Worm (Caenorhabditis elegans) whole organism, L4 larva: Measurements from ENCODE around the gene M03E7.1.

ENCODE experiments used
- D1046.2 ChIP-seq: fragments of 200-800 bp; sonication (Bioruptor generic); IDR thresholded peaks from 2 replicates; pipeline ENCODE4 v1.3.6; 2022; ENCODE audit warnings: missing genetic modification characterization, missing compliant biosample characterization
- F26F4.8 ChIP-seq: fragments of 200-800 bp; sonication (Bioruptor generic); conservative IDR thresholded peaks from 2 replicates; pipeline ENCODE4 v1.3.6; 2022; ENCODE audit warnings: missing genetic modification characterization, missing compliant biosample characterization
- F49E8.2 ChIP-seq: sonication (generic microtip); optimal IDR thresholded peaks from 2 replicates; lab custom pipeline; 2016; ENCODE audit warnings: missing compliant biosample characterization, mild to moderate bottlenecking, missing genetic modification characterization, borderline replicate concordance
- T26A8.4 ChIP-seq: fragments of 200-800 bp; sonication (Bioruptor generic); IDR thresholded peaks from 2 replicates; pipeline ENCODE4 v1.3.6; 2022; ENCODE audit warnings: missing genetic modification characterization, missing compliant biosample characterization
- Y48G9A.11 ChIP-seq: fragments of 200-800 bp; sonication (Bioruptor generic); IDR thresholded peaks from 2 replicates; pipeline ENCODE4 v1.3.6; 2022; ENCODE audit warnings: missing genetic modification reagents, missing genetic modification characterization, missing compliant biosample characterization
- Y75B8A.6 ChIP-seq: fragments of 200-800 bp; sonication (Bioruptor generic); IDR thresholded peaks from 2 replicates; pipeline ENCODE4 v1.3.6; 2022; ENCODE audit warnings: missing genetic modification reagents, missing genetic modification characterization, missing compliant biosample characterization
- ZK337.2 ChIP-seq: fragments of 200-800 bp; sonication (Bioruptor generic); IDR thresholded peaks from 2 replicates; pipeline ENCODE4 v1.3.6; 2022; ENCODE audit warnings: missing genetic modification reagents, missing genetic modification characterization, missing compliant biosample characterization
- ZK546.5 ChIP-seq, 2 experiments: sonication (generic microtip); optimal IDR thresholded peaks; 2 replicates each; lab custom pipeline; 2017; ENCODE audit warnings: missing biosample characterization in 2 of 2, missing genetic modification characterization in 2 of 2
- aly-2 ChIP-seq: sonication (generic microtip); optimal IDR thresholded peaks from 2 replicates; lab custom pipeline; 2018; ENCODE audit warnings: missing biosample characterization, missing genetic modification characterization
- ama-1 ChIP-seq: fragments of 150-350 bp; optimal IDR thresholded peaks from 2 replicates; lab custom pipeline; 2014; ENCODE audit warnings: inconsistent platforms, mixed read lengths
- ceh-32 ChIP-seq: sonication (generic microtip); optimal IDR thresholded peaks from 2 replicates; lab custom pipeline; 2016; ENCODE audit warnings: mild to moderate bottlenecking, missing genetic modification characterization, missing compliant biosample characterization; ENCODE audit not compliant: poor library complexity
- ceh-82 ChIP-seq: sonication (generic microtip); optimal IDR thresholded peaks from 2 replicates; lab custom pipeline; 2017; ENCODE audit warnings: missing biosample characterization, missing genetic modification characterization
- ces-1 ChIP-seq: fragments of 150-350 bp; sonication (generic microtip); optimal IDR thresholded peaks from 4 replicates; lab custom pipeline; 2014; ENCODE audit warnings: missing biosample characterization, missing genetic modification reagents, missing genetic modification characterization
- daf-16 ChIP-seq, 3 experiments: sonication (generic microtip); optimal IDR thresholded peaks; 2 replicates each; lab custom pipeline; 2016 to 2017; ENCODE audit warnings: missing genetic modification characterization in 3 of 3, missing genetic modification reagents in 3 of 3, mild to moderate bottlenecking in 2 of 3, missing compliant biosample characterization in 2 of 3, missing biosample characterization in 1 of 3, moderate library complexity in 1 of 3
- daf-19 ChIP-seq: fragments of 200-800 bp; sonication (Bioruptor generic); conservative IDR thresholded peaks from 2 replicates; pipeline ENCODE4 v1.3.6; 2022; ENCODE audit warnings: missing genetic modification characterization, missing compliant biosample characterization
- dmd-9 ChIP-seq: fragments of 200-800 bp; sonication (Bioruptor generic); IDR thresholded peaks from 2 replicates; pipeline ENCODE4 v1.3.6; 2022; ENCODE audit warnings: missing genetic modification reagents, missing genetic modification characterization, missing compliant biosample characterization
- duxl-1 ChIP-seq: sonication (generic microtip); optimal IDR thresholded peaks from 2 replicates; lab custom pipeline; 2016; ENCODE audit warnings: mild to moderate bottlenecking, missing genetic modification characterization, moderate library complexity, missing compliant biosample characterization; ENCODE audit not compliant: poor library complexity
- dve-1 ChIP-seq: sonication (generic microtip); optimal IDR thresholded peaks from 2 replicates; lab custom pipeline; 2017; ENCODE audit warnings: antibody characterized with exemption, mild to moderate bottlenecking, missing genetic modification characterization, missing compliant biosample characterization; ENCODE audit not compliant: insufficient read depth
- egl-43 ChIP-seq: fragments of 200-800 bp; sonication (Bioruptor generic); IDR thresholded peaks from 2 replicates; pipeline ENCODE4 v1.3.6; 2022; ENCODE audit warnings: missing genetic modification reagents, missing genetic modification characterization, missing compliant biosample characterization
- gei-8 ChIP-seq: fragments of 200-800 bp; sonication (Bioruptor generic); optimal IDR thresholded peaks from 2 replicates; lab custom pipeline; 2018; ENCODE audit warnings: mild to moderate bottlenecking, missing genetic modification characterization, missing compliant biosample characterization
- lim-7 ChIP-seq: fragments of 200-800 bp; sonication (Bioruptor generic); IDR thresholded peaks from 2 replicates; pipeline ENCODE4 v1.3.6; 2022; ENCODE audit warnings: missing genetic modification characterization, missing compliant biosample characterization
- lin-1 ChIP-seq: fragments of 200-800 bp; sonication (Bioruptor generic); IDR thresholded peaks from 2 replicates; pipeline ENCODE4 v1.3.6; 2022; ENCODE audit warnings: missing genetic modification reagents, missing genetic modification characterization, missing compliant biosample characterization
- madf-5 ChIP-seq, 2 experiments: fragments of 200-800 bp; sonication (Bioruptor generic); IDR thresholded peaks; 2 replicates each; pipeline ENCODE4 v1.3.6; 2022; ENCODE audit warnings: missing compliant biosample characterization in 2 of 2, missing genetic modification characterization in 2 of 2
- mdt-29 ChIP-seq: fragments of 200-800 bp; sonication (Bioruptor generic); IDR thresholded peaks from 2 replicates; pipeline ENCODE4 v1.3.6; 2022; ENCODE audit warnings: missing genetic modification reagents, missing genetic modification characterization, missing compliant biosample characterization
- mep-1 ChIP-seq: fragments of 150-350 bp; sonication (generic microtip); optimal IDR thresholded peaks from 3 replicates; lab custom pipeline; 2014; ENCODE audit warnings: missing biosample characterization, missing genetic modification characterization
- mxl-2 ChIP-seq: fragments of 200-800 bp; sonication (Bioruptor generic); conservative IDR thresholded peaks from 2 replicates; pipeline ENCODE4 v1.3.6; 2022; ENCODE audit warnings: missing genetic modification reagents, missing genetic modification characterization, missing compliant biosample characterization
- nhr-10 ChIP-seq: fragments of 150-350 bp; optimal IDR thresholded peaks from 2 replicates; lab custom pipeline; 2014; ENCODE audit warnings: missing biosample characterization, missing genetic modification characterization
- nhr-102 ChIP-seq: sonication (generic microtip); optimal IDR thresholded peaks from 2 replicates; lab custom pipeline; 2016; ENCODE audit warnings: mild to moderate bottlenecking, missing genetic modification characterization, moderate library complexity, missing compliant biosample characterization
- nhr-11 ChIP-seq: fragments of 150-350 bp; optimal IDR thresholded peaks from 2 replicates; lab custom pipeline; 2014; ENCODE audit warnings: missing biosample characterization, missing genetic modification characterization
- nhr-237 ChIP-seq: sonication (generic microtip); optimal IDR thresholded peaks from 2 replicates; lab custom pipeline; 2017; ENCODE audit warnings: missing biosample characterization, missing genetic modification characterization
- nhr-25 ChIP-seq: sonication (generic microtip); optimal IDR thresholded peaks from 2 replicates; lab custom pipeline; 2017; ENCODE audit warnings: missing genetic modification characterization, mild to moderate bottlenecking, missing compliant biosample characterization, antibody characterized with exemption, moderate library complexity, borderline replicate concordance; ENCODE audit not compliant: insufficient read depth
- nhr-48 ChIP-seq: sonication (generic microtip); optimal IDR thresholded peaks from 2 replicates; lab custom pipeline; 2016; ENCODE audit warnings: mild to moderate bottlenecking, missing genetic modification characterization, missing compliant biosample characterization
- pha-4 ChIP-seq, 2 experiments: fragments of 150-350 bp in 1 of 2; fragments of 200-800 bp in 1 of 2; sonication (Bioruptor generic) in 1 of 2; IDR thresholded peaks in 1 of 2; optimal IDR thresholded peaks in 1 of 2; 2 replicates each; pipeline versions ENCODE4 v1.3.6 to Lab custom; 2014 to 2022; ENCODE audit warnings: missing genetic modification characterization in 2 of 2, missing genetic modification reagents in 2 of 2, missing biosample characterization in 1 of 2, missing compliant biosample characterization in 1 of 2
- saeg-2 ChIP-seq: fragments of 200-800 bp; sonication (Bioruptor generic); IDR thresholded peaks from 2 replicates; pipeline ENCODE4 v1.3.6; 2022; ENCODE audit warnings: missing genetic modification reagents, missing genetic modification characterization, missing compliant biosample characterization
- sdz-12 ChIP-seq: fragments of 200-800 bp; sonication (Bioruptor generic); optimal IDR thresholded peaks from 2 replicates; lab custom pipeline; 2018; ENCODE audit warnings: mild to moderate bottlenecking, missing genetic modification characterization, missing compliant biosample characterization
- set-16 ChIP-seq: fragments of 200-800 bp; sonication (Bioruptor generic); IDR thresholded peaks from 2 replicates; pipeline ENCODE4 v1.3.6; 2022; ENCODE audit warnings: missing genetic modification reagents, missing genetic modification characterization, missing compliant biosample characterization
- skn-1 ChIP-seq: fragments of 150-350 bp; optimal IDR thresholded peaks from 2 replicates; lab custom pipeline; 2014; ENCODE audit warnings: missing biosample characterization, missing genetic modification characterization
- snpc-4 ChIP-seq: fragments of 150-350 bp; optimal IDR thresholded peaks from 2 replicates; lab custom pipeline; 2014; ENCODE audit warnings: missing biosample characterization, missing genetic modification characterization
- spr-1 ChIP-seq: sonication (generic microtip); optimal IDR thresholded peaks from 2 replicates; lab custom pipeline; 2016; ENCODE audit warnings: mild to moderate bottlenecking, missing genetic modification characterization, missing compliant biosample characterization
- spr-3 ChIP-seq: fragments of 200-800 bp; sonication (Bioruptor generic); optimal IDR thresholded peaks from 2 replicates; lab custom pipeline; 2018; ENCODE audit warnings: mild to moderate bottlenecking, missing genetic modification characterization, missing compliant biosample characterization
- tag-97 ChIP-seq: fragments of 200-800 bp; sonication (Bioruptor generic); IDR thresholded peaks from 2 replicates; pipeline ENCODE4 v1.3.6; 2022; ENCODE audit warnings: missing genetic modification characterization, missing compliant biosample characterization
- unc-130 ChIP-seq: sonication (generic microtip); optimal IDR thresholded peaks from 2 replicates; lab custom pipeline; 2016; ENCODE audit warnings: missing genetic modification reagents, missing genetic modification characterization, missing compliant biosample characterization
- unc-62 ChIP-seq, 3 experiments: fragments of 150-350 bp in 1 of 3; sonication (generic microtip); optimal IDR thresholded peaks in 2 of 3; peaks in 1 of 3; 1 replicate in 1 of 3; 2 replicates in 2 of 3; lab custom pipeline; 2014 to 2017; ENCODE audit warnings: missing biosample characterization in 3 of 3, missing genetic modification characterization in 3 of 3, missing genetic modification reagents in 3 of 3, missing genotype in 1 of 3
- vab-7 ChIP-seq: fragments of 200-800 bp; sonication (Bioruptor generic); IDR thresholded peaks from 2 replicates; pipeline ENCODE4 v1.3.6; 2022; ENCODE audit warnings: missing genetic modification reagents, missing genetic modification characterization, missing compliant biosample characterization
- zag-1 ChIP-seq: fragments of 150-350 bp; optimal IDR thresholded peaks from 2 replicates; lab custom pipeline; 2014; ENCODE audit warnings: missing biosample characterization, missing genetic modification characterization
- zfp-2 ChIP-seq: sonication (generic microtip); optimal IDR thresholded peaks from 2 replicates; lab custom pipeline; 2016; ENCODE audit warnings: mild to moderate bottlenecking, missing genetic modification characterization, missing compliant biosample characterization
- zip-11 ChIP-seq: fragments of 200-800 bp; sonication (Bioruptor generic); IDR thresholded peaks from 2 replicates; pipeline ENCODE4 v1.3.6; 2022; ENCODE audit warnings: missing genetic modification characterization, missing compliant biosample characterization
- zip-2 ChIP-seq: fragments of 150-350 bp; optimal IDR thresholded peaks from 2 replicates; lab custom pipeline; 2014; ENCODE audit warnings: missing biosample characterization, missing genetic modification characterization
- ztf-11 ChIP-seq: fragments of 150-350 bp; optimal IDR thresholded peaks from 2 replicates; lab custom pipeline; 2014; ENCODE audit warnings: missing biosample characterization, missing genetic modification characterization

M03E7.1 gene

ce11 chrV:5667337-5667736 lies 45.8 kb downstream of the M03E7.1 start (continued):
- TF ChIP-seq unc-62 (GFP tag; optimal IDR thresholded peaks at IDR 0.05 in 1 of 2; lab: Kevin White, UChicago) (no peak), unc-62 (tag; optimal IDR thresholded peaks at IDR 0.05; lab: Kevin White, UChicago) (no peak), spr-3 (GFP tag; lab: Kevin White, UChicago) (peak; percentile 60), nhr-25 (tag; lab: Kevin White, UChicago) (no peak), zip-11 (peak; percentile 84; the same call in 1 of the 2 replicates), nhr-102 (tag; lab: Kevin White, UChicago) (peak; percentile 56), T26A8.4 (GFP tag; lab: Robert Waterston, UW) (peak; percentile 90), ceh-32 (tag; lab: Kevin White, UChicago) (no peak), set-16 (GFP tag; lab: Robert Waterston, UW) (no peak), nhr-237 (tag; lab: Kevin White, UChicago) (no peak), mdt-29 (GFP tag; lab: Robert Waterston, UW) (peak; percentile 72), nhr-48 (tag; lab: Kevin White, UChicago) (peak; percentile 57), dmd-9 (GFP tag; lab: Robert Waterston, UW) (no peak), tag-97 (GFP tag; lab: Robert Waterston, UW) (0 out of 2 replicates have a peak, but pooled peaks have one; percentile 64), lim-7 (peak; percentile 98), ZK337.2 (GFP tag; lab: Robert Waterston, UW) (0 out of 2 replicates have a peak, but pooled peaks have one; percentile 43), gei-8 (GFP tag; lab: Kevin White, UChicago) (peak; percentile 62), dve-1 (no peak), skn-1 (tag; lab: Kevin White, UChicago) (no peak), ZK546.5 (tag; optimal IDR thresholded peaks at IDR 0.05; lab: Kevin White, UChicago) (no peak), zag-1 (tag; lab: Kevin White, UChicago) (no peak), egl-43 (peak; percentile 86), daf-19 (GFP tag; lab: Robert Waterston, UW) (peak; percentile 92), sdz-12 (GFP tag; lab: Kevin White, UChicago) (peak; percentile 63), ceh-82 (tag; lab: Kevin White, UChicago) (no peak), duxl-1 (tag; lab: Kevin White, UChicago) (peak; percentile 88), zip-2 (no peak), ama-1 (lab: Kevin White, UChicago) (no peak), spr-1 (peak; percentile 73), madf-5 (GFP tag; IDR thresholded peaks at IDR 0.05; lab: Robert Waterston, UW) (peak; percentile 68 to 100; a peak in 3 of 4 replicates), nhr-10 (tag; lab: Kevin White, UChicago) (no peak), Y75B8A.6 (GFP tag; lab: Robert Waterston, UW) (peak; percentile 86; the same call in 1 of the 2 replicates), D1046.2 (GFP tag; lab: Robert Waterston, UW) (peak; percentile 92), pha-4 (GFP tag; IDR thresholded peaks at IDR 0.05; lab: Robert Waterston, UW) (peak; percentile 91), pha-4 (tag; optimal IDR thresholded peaks at IDR 0.05; lab: Kevin White, UChicago) (no peak), snpc-4 (tag; lab: Kevin White, UChicago) (no peak), lin-1 (GFP tag; lab: Robert Waterston, UW) (peak; percentile 93), zfp-2 (tag; lab: Kevin White, UChicago) (no peak), aly-2 (tag; lab: Kevin White, UChicago) (no peak), ztf-11 (tag; lab: Kevin White, UChicago) (no peak), mxl-2 (GFP tag; lab: Robert Waterston, UW) (0 out of 2 replicates have a peak, but pooled peaks have one; percentile 25), vab-7 (peak; percentile 75), F26F4.8 (GFP tag; lab: Robert Waterston, UW) (peak; percentile 93), mep-1 (tag; lab: Kevin White, UChicago) (no peak), daf-16 (GFP tag; optimal IDR thresholded peaks at IDR 0.05; lab: Kevin White, UChicago) (peak in 1 of 2 experiments; percentile 72), daf-16 (tag; optimal IDR thresholded peaks at IDR 0.05; lab: Kevin White, UChicago) (no peak), unc-130 (GFP tag; lab: Kevin White, UChicago) (peak; percentile 43), saeg-2 (peak; percentile 47; the same call in 1 of the 2 replicates), ces-1 (GFP tag; lab: Kevin White, UChicago) (no peak), Y48G9A.11 (GFP tag; lab: Robert Waterston, UW) (peak; percentile 87), F49E8.2 (peak; percentile 81), nhr-11 (tag; lab: Kevin White, UChicago) (no peak)
